Worm (Caenorhabditis elegans) whole organism, early embryonic: Measurements from ENCODE around the gene F39E9.14.

Experiments used
- B0310.2 ChIP-seq: sonication (generic microtip); optimal IDR thresholded peaks from 2 replicates; lab custom pipeline; 2016; ENCODE audit warnings: mild to moderate bottlenecking, missing genetic modification characterization, missing compliant biosample characterization
- F13C5.2 ChIP-seq: sonication (generic microtip); optimal IDR thresholded peaks from 2 replicates; lab custom pipeline; 2017; ENCODE audit warnings: mild to moderate bottlenecking, missing genetic modification characterization, inconsistent platforms, missing compliant biosample characterization
- aly-1 ChIP-seq: sonication (generic microtip); optimal IDR thresholded peaks from 2 replicates; lab custom pipeline; 2016; ENCODE audit warnings: missing genetic modification characterization, missing compliant biosample characterization
- ama-1 ChIP-seq: fragments of 150-350 bp; optimal IDR thresholded peaks from 2 replicates; lab custom pipeline; 2014
- ets-7 ChIP-seq: sonication (generic microtip); optimal IDR thresholded peaks from 2 replicates; lab custom pipeline; 2016; ENCODE audit warnings: missing genotype, missing genetic modification characterization, missing compliant biosample characterization
- flt-1 ChIP-seq: fragments of 200-800 bp; sonication (Bioruptor generic); IDR thresholded peaks from 2 replicates; pipeline ENCODE4 v1.3.6; 2022; ENCODE audit warnings: missing genetic modification characterization, missing compliant biosample characterization
- hnd-1 ChIP-seq: sonication (generic microtip); optimal IDR thresholded peaks from 2 replicates; lab custom pipeline; 2016; ENCODE audit warnings: missing genetic modification characterization, missing compliant biosample characterization
- pes-1 ChIP-seq: fragments of 200-800 bp; sonication (Bioruptor generic); IDR thresholded peaks from 2 replicates; pipeline ENCODE4 v1.3.6; 2022; ENCODE audit warnings: missing genetic modification reagents, missing genetic modification characterization, missing compliant biosample characterization
- tbx-37 ChIP-seq: fragments of 200-800 bp; sonication (Bioruptor generic); conservative IDR thresholded peaks from 2 replicates; pipeline ENCODE4 v1.3.6; 2022; ENCODE audit warnings: missing genetic modification reagents, missing genetic modification characterization, missing compliant biosample characterization
- tra-4 ChIP-seq: sonication (generic microtip); optimal IDR thresholded peaks from 2 replicates; lab custom pipeline; 2017; ENCODE audit warnings: missing genetic modification characterization, missing compliant biosample characterization

DNA sequence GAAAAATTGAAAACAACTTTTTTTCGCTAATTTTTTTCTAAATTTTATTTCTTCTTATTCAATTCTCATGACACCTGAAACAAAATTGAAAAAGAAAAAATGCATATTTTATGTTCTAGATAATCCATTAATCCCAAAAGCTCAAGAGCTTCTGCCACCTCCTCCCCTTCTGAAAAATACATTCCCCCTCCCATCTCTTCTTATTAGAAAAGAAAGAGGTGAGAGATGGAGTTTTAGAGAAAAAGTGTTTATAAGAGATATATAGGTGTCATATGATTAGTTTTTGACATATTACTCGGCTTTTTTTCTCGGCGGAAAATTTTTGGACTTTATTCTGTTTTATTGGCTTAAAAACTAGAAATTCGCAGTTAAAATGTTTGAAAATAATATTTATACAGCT is 19.8 kb downstream of the F39E9.14 start:
- TF ChIP-seq pes-1 (GFP tag; lab: Robert Waterston, UW): no peak
- no peak for TF ChIP-seq aly-1
- no peak for TF ChIP-seq ama-1 (lab: Kevin White, UChicago)
- TF ChIP-seq B0310.2 (tag; lab: Kevin White, UChicago): no peak
- TF ChIP-seq tra-4: no peak
- no peak for TF ChIP-seq F13C5.2 (tag; lab: Kevin White, UChicago)
- no peak for TF ChIP-seq ets-7 (tag; lab: Kevin White, UChicago)
- no peak for TF ChIP-seq tbx-37 (GFP tag; lab: Robert Waterston, UW)
- no peak for TF ChIP-seq hnd-1 (tag; lab: Kevin White, UChicago)
- TF ChIP-seq flt-1 (GFP tag; lab: Robert Waterston, UW): no peak
